Worm (Caenorhabditis elegans): ENCODE results near the gene ZK822.10.

ZK822.10 gene

ce11 chrIV:11883478-11883877 lies 33.5 kb upstream of the ZK822.10 start:
- TF ChIP-seq fos-1 (tag; optimal IDR thresholded peaks at IDR 0.05) (peak; percentile 9), nhr-21 (tag; optimal IDR thresholded peaks at IDR 0.05) (peak; percentile 48), gmeb-1 (tag; optimal IDR thresholded peaks at IDR 0.05) (no peak), snpc-4 (tag; optimal IDR thresholded peaks at IDR 0.05) (no peak), dmd-4 (tag; optimal IDR thresholded peaks at IDR 0.05) (no peak), peb-1 (tag; optimal IDR thresholded peaks at IDR 0.05) (no peak), unc-55 (GFP tag; optimal IDR thresholded peaks at IDR 0.05) (no peak), sma-9 (GFP tag; optimal IDR thresholded peaks at IDR 0.05) (peak; percentile 15), sma-9 (tag; optimal IDR thresholded peaks at IDR 0.05) (no peak), blmp-1 (tag; optimal IDR thresholded peaks at IDR 0.05; ENCODE audit: insufficient read depth) (peak; percentile 62), ZK546.5 (tag; optimal IDR thresholded peaks at IDR 0.05) (no peak), aly-2 (tag; optimal IDR thresholded peaks at IDR 0.05) (no peak), F13H6.1 (tag; optimal IDR thresholded peaks at IDR 0.05) (no peak), mdl-1 (tag; optimal IDR thresholded peaks at IDR 0.05) (no peak)

ce11 chrIV:11885313-11885712 lies 31.6 kb upstream of the ZK822.10 start, which contains the start of gene let-653:
TSS of gene let-653 (plus strand) at chrIV:11885613.
- TF ChIP-seq crh-2 (tag; optimal IDR thresholded peaks at IDR 0.05) (no peak), skn-1 (tag; optimal IDR thresholded peaks at IDR 0.05) (no peak), ztf-11 (tag; optimal IDR thresholded peaks at IDR 0.05) (no peak), lin-11 (tag; optimal IDR thresholded peaks at IDR 0.05) (no peak), ama-1 (optimal IDR thresholded peaks at IDR 0.05) (no peak), dmd-4 (tag; optimal IDR thresholded peaks at IDR 0.05) (no peak), ztf-4 (tag; optimal IDR thresholded peaks at IDR 0.05) (no peak), unc-39 (tag; optimal IDR thresholded peaks at IDR 0.05) (no peak), ztf-1 (GFP tag; conservative IDR thresholded peaks at IDR 0.05) (no peak), egl-27 (tag; optimal IDR thresholded peaks at IDR 0.05) (no peak), nhr-23 (tag; optimal IDR thresholded peaks at IDR 0.05) (no peak), nhr-12 (tag; optimal IDR thresholded peaks at IDR 0.05) (no peak), aly-2 (tag; optimal IDR thresholded peaks at IDR 0.05) (no peak), peb-1 (tag; optimal IDR thresholded peaks at IDR 0.05) (no peak), elt-3 (tag; optimal IDR thresholded peaks at IDR 0.05) (no peak), mbf-1 (tag; optimal IDR thresholded peaks at IDR 0.05) (no peak), lin-13 (GFP tag; optimal IDR thresholded peaks at IDR 0.05) (no peak)

- TF ChIP-seq nhr-23 (tag; optimal IDR thresholded peaks at IDR 0.05), result no peak
- no peak for TF ChIP-seq zag-1 (tag; optimal IDR thresholded peaks at IDR 0.05)
- no peak for TF ChIP-seq mdl-1 (tag; optimal IDR thresholded peaks at IDR 0.05)
These were observed 24.4 kb upstream of the ZK822.10 start for ce11 chrIV:11892545-11892944.

ce11 chrIV:11893336-11893735 lies 23.6 kb upstream of the ZK822.10 start:
- TF ChIP-seq sma-3 (GFP tag; optimal IDR thresholded peaks at IDR 0.05), result no peak
- TF ChIP-seq lsy-2 (tag; optimal IDR thresholded peaks at IDR 0.05), result no peak
- no peak for TF ChIP-seq C34F6.9 (tag; optimal IDR thresholded peaks at IDR 0.05)
- no peak for TF ChIP-seq elt-3 (tag; optimal IDR thresholded peaks at IDR 0.05)

- TF ChIP-seq lsy-2 (tag; optimal IDR thresholded peaks at IDR 0.05) (peak in 1 of 2 experiments; percentile 58), lin-11 (tag; optimal IDR thresholded peaks at IDR 0.05) (no peak), sma-9 (GFP tag; optimal IDR thresholded peaks at IDR 0.05) (peak; percentile 79), sma-9 (tag; optimal IDR thresholded peaks at IDR 0.05) (no peak), F13H6.1 (tag; optimal IDR thresholded peaks at IDR 0.05) (no peak), nhr-21 (tag; optimal IDR thresholded peaks at IDR 0.05) (peak; percentile 84), fos-1 (tag; optimal IDR thresholded peaks at IDR 0.05) (peak; percentile 72), zag-1 (tag; optimal IDR thresholded peaks at IDR 0.05) (no peak), ceh-16 (tag; optimal IDR thresholded peaks at IDR 0.05) (no peak), egl-27 (tag; optimal IDR thresholded peaks at IDR 0.05) (no peak), crh-2 (tag; optimal IDR thresholded peaks at IDR 0.05) (no peak), ztf-4 (tag; optimal IDR thresholded peaks at IDR 0.05) (no peak), nhr-25 (tag; optimal IDR thresholded peaks at IDR 0.05) (peak; percentile 73), blmp-1 (tag; optimal IDR thresholded peaks at IDR 0.05; ENCODE audit: insufficient read depth) (peak; percentile 16), nhr-11 (tag; optimal IDR thresholded peaks at IDR 0.05) (no peak), unc-62 (GFP tag; optimal IDR thresholded peaks at IDR 0.05) (no peak), skn-1 (tag; optimal IDR thresholded peaks at IDR 0.05) (no peak)
These were observed 19.2 kb upstream of the ZK822.10 start for ce11 chrIV:11897710-11898109.
